Worm (Caenorhabditis elegans) whole organism, early embryonic: ENCODE results near the gene C30G7.5.

Experiments
- B0310.2 ChIP-seq: sonication (generic microtip); optimal IDR thresholded peaks from 2 replicates; lab custom pipeline; 2016; ENCODE audit warnings: mild to moderate bottlenecking, missing genetic modification characterization, missing compliant biosample characterization
- F13C5.2 ChIP-seq: sonication (generic microtip); optimal IDR thresholded peaks from 2 replicates; lab custom pipeline; 2017; ENCODE audit warnings: mild to moderate bottlenecking, missing genetic modification characterization, inconsistent platforms, missing compliant biosample characterization
- aly-1 ChIP-seq: sonication (generic microtip); optimal IDR thresholded peaks from 2 replicates; lab custom pipeline; 2016; ENCODE audit warnings: missing genetic modification characterization, missing compliant biosample characterization
- ama-1 ChIP-seq: fragments of 150-350 bp; optimal IDR thresholded peaks from 2 replicates; lab custom pipeline; 2014
- ceh-13 ChIP-seq: fragments of 200-800 bp; sonication (Bioruptor generic); optimal IDR thresholded peaks from 2 replicates; lab custom pipeline; 2018; ENCODE audit warnings: mild to moderate bottlenecking, missing genetic modification characterization, missing compliant biosample characterization
- ceh-36 ChIP-seq: sonication (generic microtip); optimal IDR thresholded peaks from 2 replicates; lab custom pipeline; 2016; ENCODE audit warnings: missing genetic modification characterization, inconsistent platforms, missing compliant biosample characterization
- ets-7 ChIP-seq: sonication (generic microtip); optimal IDR thresholded peaks from 2 replicates; lab custom pipeline; 2016; ENCODE audit warnings: missing genotype, missing genetic modification characterization, missing compliant biosample characterization
- flt-1 ChIP-seq: fragments of 200-800 bp; sonication (Bioruptor generic); IDR thresholded peaks from 2 replicates; pipeline ENCODE4 v1.3.6; 2022; ENCODE audit warnings: missing genetic modification characterization, missing compliant biosample characterization
- hmbx-1 ChIP-seq: sonication (generic microtip); optimal IDR thresholded peaks from 2 replicates; lab custom pipeline; 2016; ENCODE audit warnings: mild to moderate bottlenecking, missing genetic modification characterization, missing compliant biosample characterization
- hmg-4 ChIP-seq: fragments of 200-800 bp; sonication (Bioruptor generic); optimal IDR thresholded peaks from 2 replicates; lab custom pipeline; 2018; ENCODE audit warnings: mild to moderate bottlenecking, missing genetic modification characterization, missing compliant biosample characterization
- hnd-1 ChIP-seq: sonication (generic microtip); optimal IDR thresholded peaks from 2 replicates; lab custom pipeline; 2016; ENCODE audit warnings: missing genetic modification characterization, missing compliant biosample characterization
- pes-1 ChIP-seq: fragments of 200-800 bp; sonication (Bioruptor generic); IDR thresholded peaks from 2 replicates; pipeline ENCODE4 v1.3.6; 2022; ENCODE audit warnings: missing genetic modification reagents, missing genetic modification characterization, missing compliant biosample characterization
- scrt-1 ChIP-seq: fragments of 200-800 bp; sonication (Bioruptor generic); IDR thresholded peaks from 2 replicates; pipeline ENCODE4 v1.3.6; 2022; ENCODE audit warnings: missing genetic modification characterization, missing compliant biosample characterization
- sea-1 ChIP-seq: fragments of 200-800 bp; sonication (Bioruptor generic); conservative IDR thresholded peaks from 2 replicates; pipeline ENCODE4 v1.3.6; 2022; ENCODE audit warnings: missing genetic modification characterization, missing compliant biosample characterization
- tbx-11 ChIP-seq: fragments of 200-800 bp; sonication (Bioruptor generic); IDR thresholded peaks from 2 replicates; pipeline ENCODE4 v1.3.6; 2022; ENCODE audit warnings: missing genetic modification characterization, missing compliant biosample characterization
- tbx-37 ChIP-seq: fragments of 200-800 bp; sonication (Bioruptor generic); conservative IDR thresholded peaks from 2 replicates; pipeline ENCODE4 v1.3.6; 2022; ENCODE audit warnings: missing genetic modification reagents, missing genetic modification characterization, missing compliant biosample characterization
- tra-4 ChIP-seq: sonication (generic microtip); optimal IDR thresholded peaks from 2 replicates; lab custom pipeline; 2017; ENCODE audit warnings: missing genetic modification characterization, missing compliant biosample characterization

The C30G7.5 gene

ce11 chrV:14930168-14930567 lies 24.4 kb downstream of the C30G7.5 start:
- TF ChIP-seq flt-1: no peak
- TF ChIP-seq ama-1 (lab: Kevin White, UChicago): no peak
- no peak for TF ChIP-seq tbx-37
- no peak for TF ChIP-seq scrt-1 (GFP tag; lab: Robert Waterston, UW)
- no peak for TF ChIP-seq ceh-13 (GFP tag; lab: Kevin White, UChicago)
- no peak for TF ChIP-seq B0310.2 (tag; lab: Kevin White, UChicago)
- no peak for TF ChIP-seq ets-7 (tag; lab: Kevin White, UChicago)
- TF ChIP-seq hmg-4 (GFP tag; lab: Kevin White, UChicago): no peak
- TF ChIP-seq sea-1 (GFP tag; lab: Robert Waterston, UW): no peak
- no peak for TF ChIP-seq pes-1 (GFP tag; lab: Robert Waterston, UW)
- TF ChIP-seq tra-4 (tag; lab: Kevin White, UChicago): no peak
- no peak for TF ChIP-seq ceh-36
- no peak for TF ChIP-seq F13C5.2
- TF ChIP-seq hmbx-1 (tag; lab: Kevin White, UChicago): no peak

ce11 chrV:14928248-14928647 lies 26.3 kb downstream of the C30G7.5 start, which contains the start of gene srg-55:
TSS of gene srg-55 (minus strand) at chrV:14928348.
- TF ChIP-seq flt-1 (no peak), ceh-36 (no peak), scrt-1 (GFP tag; lab: Robert Waterston, UW) (no peak), B0310.2 (tag; lab: Kevin White, UChicago) (no peak), tbx-37 (no peak), sea-1 (GFP tag; lab: Robert Waterston, UW) (no peak), aly-1 (tag; lab: Kevin White, UChicago) (no peak), ceh-13 (GFP tag; lab: Kevin White, UChicago) (no peak), ets-7 (tag; lab: Kevin White, UChicago) (no peak)

DNA sequence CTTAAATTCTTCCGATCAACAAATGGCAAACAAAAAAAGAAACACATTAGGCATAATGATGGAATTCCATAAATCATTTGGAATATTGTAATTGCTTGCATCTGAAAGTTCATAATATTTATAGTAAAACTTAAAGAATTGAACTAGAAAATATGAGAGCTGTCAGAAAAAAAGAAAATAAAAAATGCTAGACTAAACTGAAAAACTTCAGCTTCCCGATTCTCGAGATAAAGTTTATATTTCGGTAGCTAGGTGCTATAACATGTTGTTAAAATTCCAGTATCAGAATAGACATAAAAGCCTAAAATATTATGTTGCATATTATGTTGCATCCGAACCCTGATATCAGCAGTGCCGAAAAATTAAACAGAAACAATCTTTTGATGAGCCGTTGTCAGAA lies 30.4 kb downstream of the C30G7.5 start, which contains the start of gene srg-54:
Gene srg-54, minus strand, starts transcription at position 101 of the 400 bp plus-strand sequence.
- TF ChIP-seq ama-1 (lab: Kevin White, UChicago): no peak
- TF ChIP-seq B0310.2 (tag; lab: Kevin White, UChicago): no peak
- TF ChIP-seq ceh-36: no peak
- TF ChIP-seq ets-7 (tag; lab: Kevin White, UChicago): no peak
- no peak for TF ChIP-seq F13C5.2
- TF ChIP-seq tra-4 (tag; lab: Kevin White, UChicago): no peak
- TF ChIP-seq hmg-4 (GFP tag; lab: Kevin White, UChicago): no peak
- no peak for TF ChIP-seq hnd-1 (tag; lab: Kevin White, UChicago)
- no peak for TF ChIP-seq tbx-11 (GFP tag; lab: Robert Waterston, UW)
- TF ChIP-seq tbx-37: no peak
- TF ChIP-seq scrt-1 (GFP tag; lab: Robert Waterston, UW): no peak
- no peak for TF ChIP-seq ceh-13 (GFP tag; lab: Kevin White, UChicago)

DNA sequence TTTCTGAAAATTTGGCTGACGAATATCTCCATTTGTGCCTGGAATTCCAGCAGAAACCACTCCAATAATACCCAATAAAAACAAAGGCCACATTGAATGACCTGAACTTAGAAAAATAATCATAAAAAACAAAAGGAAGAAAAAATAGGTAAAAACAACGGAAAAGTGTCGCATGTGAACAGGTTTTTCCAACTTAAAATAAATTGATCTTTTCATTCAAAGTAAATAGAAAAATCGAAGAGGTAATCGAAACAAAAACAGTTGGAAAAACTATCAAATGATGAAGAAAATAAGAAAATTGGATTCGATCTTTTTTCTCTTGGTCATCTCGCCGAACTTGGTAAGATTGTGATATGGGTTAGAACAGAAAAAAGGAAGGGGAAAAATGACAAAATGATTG lies 33.0 kb downstream of the C30G7.5 start, which contains the start of gene zmp-4:
Gene zmp-4, minus strand, starts transcription at position 101 of the 400 bp plus-strand sequence.
- TF ChIP-seq sea-1 (GFP tag; lab: Robert Waterston, UW) (no peak), hnd-1 (tag; lab: Kevin White, UChicago) (no peak), flt-1 (no peak), pes-1 (GFP tag; lab: Robert Waterston, UW) (no peak), ama-1 (lab: Kevin White, UChicago) (no peak), hmbx-1 (tag; lab: Kevin White, UChicago) (no peak), hmg-4 (GFP tag; lab: Kevin White, UChicago) (no peak), ceh-36 (no peak), aly-1 (tag; lab: Kevin White, UChicago) (no peak), ets-7 (tag; lab: Kevin White, UChicago) (no peak), F13C5.2 (no peak), tbx-11 (GFP tag; lab: Robert Waterston, UW) (no peak), scrt-1 (GFP tag; lab: Robert Waterston, UW) (no peak), B0310.2 (tag; lab: Kevin White, UChicago) (no peak), tra-4 (tag; lab: Kevin White, UChicago) (no peak), ceh-13 (GFP tag; lab: Kevin White, UChicago) (no peak), tbx-37 (no peak)

DNA sequence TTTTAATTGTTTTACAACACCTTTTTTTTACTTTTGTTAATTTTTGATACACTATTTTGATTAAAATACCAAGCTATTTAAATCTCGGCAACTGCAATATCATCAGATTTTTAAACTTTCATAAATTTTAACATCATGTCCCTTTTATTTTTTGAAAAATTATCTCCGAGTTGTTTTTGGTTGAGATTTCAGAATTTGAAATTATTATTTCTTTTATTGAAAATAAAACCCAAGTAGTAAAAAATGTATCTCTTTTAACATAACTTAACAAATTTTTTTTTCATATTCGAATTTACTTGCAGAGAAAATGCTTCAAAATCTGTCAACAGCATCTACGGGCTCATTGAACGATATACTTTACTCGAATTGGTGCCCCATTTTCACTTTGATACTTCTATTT lies 38.9 kb downstream of the C30G7.5 start, which contains the start of gene H12D21.11:
Gene H12D21.11, plus strand, starts transcription at position 301 of the 400 bp plus-strand sequence.
- TF ChIP-seq ets-7 (tag; lab: Kevin White, UChicago): no peak
- TF ChIP-seq aly-1 (tag; lab: Kevin White, UChicago): no peak
- no peak for TF ChIP-seq ceh-36
- TF ChIP-seq F13C5.2: no peak
- TF ChIP-seq tbx-37: no peak
- no peak for TF ChIP-seq B0310.2 (tag; lab: Kevin White, UChicago)
- TF ChIP-seq flt-1: no peak
- no peak for TF ChIP-seq hnd-1 (tag; lab: Kevin White, UChicago)
- TF ChIP-seq ama-1 (lab: Kevin White, UChicago): no peak

- TF ChIP-seq aly-1 (tag; lab: Kevin White, UChicago) (no peak), ama-1 (lab: Kevin White, UChicago) (no peak)
Observed at ce11 chrV:14910758-14911157, 43.8 kb downstream of the C30G7.5 start.

- TF ChIP-seq ceh-13 (GFP tag; lab: Kevin White, UChicago): no peak
- no peak for TF ChIP-seq hmg-4 (GFP tag; lab: Kevin White, UChicago)
- no peak for TF ChIP-seq sea-1 (GFP tag; lab: Robert Waterston, UW)
Observed at ce11 chrV:14909331-14909835, 45.1 kb downstream of the C30G7.5 start, which contains the start of gene H12D21.9. TSS of gene H12D21.9 (minus strand) at chrV:14909478.

DNA sequence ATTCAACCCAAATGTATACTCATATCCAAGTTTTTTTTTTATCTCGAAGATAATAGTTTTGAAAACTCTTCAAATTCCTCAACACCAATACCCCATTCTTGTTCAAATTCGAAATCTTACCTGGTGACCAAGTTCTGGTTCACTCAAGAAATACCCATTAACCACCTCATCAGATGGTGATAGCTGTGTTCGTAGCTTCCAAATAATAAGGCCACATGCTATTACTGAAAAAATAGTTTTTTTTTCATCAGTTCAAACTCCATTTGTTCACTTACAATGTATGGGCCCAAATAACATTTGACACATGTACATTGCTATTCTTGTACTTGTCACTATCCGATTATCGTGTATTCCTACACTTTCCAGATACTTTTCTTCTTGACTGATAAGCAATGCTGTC lies 47.1 kb downstream of the C30G7.5 start:
- TF ChIP-seq hnd-1 (tag; lab: Kevin White, UChicago) (no peak), tbx-11 (GFP tag; lab: Robert Waterston, UW) (no peak)
